Fruit fly (Drosophila melanogaster): Measurements from ENCODE around the gene Pex14.

- TF ChIP-seq Sox102F (GFP tag; optimal IDR thresholded peaks at IDR 0.05), result no peak
- no peak for TF ChIP-seq CG11294 (GFP tag; IDR thresholded peaks at IDR 0.05)
- no peak for TF ChIP-seq Hr39 (GFP tag; optimal IDR thresholded peaks at IDR 0.05)
- TF ChIP-seq Eip75B (GFP tag; optimal IDR thresholded peaks at IDR 0.05), result no peak
- TF ChIP-seq CG6854 (GFP tag; optimal IDR thresholded peaks at IDR 0.05), result no peak
- no peak for TF ChIP-seq lz (GFP tag; optimal IDR thresholded peaks at IDR 0.05)
Observed at dm6 chr3L:20758583-20758982, 20.0 kb upstream of the Pex14 start, which contains the start of gene CG43251.

All from whole organism, prepupa.